ENCODE assay signal across 5 worm cellular contexts in genomic region chrII:1386478-1386877, ce11.
A peak's percentile ranks its signal among the peaks of the same experiment; 100 is the strongest.
TF ChIP-seq lines count a peak whose summit lies in the region.

Gene aat-7 (plus strand): TSS chrII:1386870.

TF ChIP-seq in whole organism, L1 larva, 84 proteins besides CTCF, POLR2A, EP300 and RAD21:
- TF ChIP-seq elt-2 (tag; optimal IDR thresholded peaks at IDR 0.05; lab: Kevin White, UChicago) = peak; percentile 89
- TF ChIP-seq C04F5.9 (tag; optimal IDR thresholded peaks at IDR 0.05; lab: Kevin White, UChicago) = no peak
- TF ChIP-seq nhr-85 (tag; lab: Kevin White, UChicago) = no peak
- no peak for TF ChIP-seq ceh-82 (tag; optimal IDR thresholded peaks at IDR 0.05; lab: Kevin White, UChicago)
- no peak for TF ChIP-seq irx-1 (tag; optimal IDR thresholded peaks at IDR 0.05; lab: Kevin White, UChicago)
- TF ChIP-seq nhr-84 (tag; optimal IDR thresholded peaks at IDR 0.05; lab: Kevin White, UChicago) = no peak
- peak; percentile 3 for TF ChIP-seq nhr-90 (tag; optimal IDR thresholded peaks at IDR 0.05; lab: Kevin White, UChicago; ENCODE audit: poor library complexity)
- peak; percentile 74 for TF ChIP-seq pqm-1 (tag; optimal IDR thresholded peaks at IDR 0.05; lab: Kevin White, UChicago)
- no peak for TF ChIP-seq lin-13 (GFP tag; optimal IDR thresholded peaks at IDR 0.05; lab: Kevin White, UChicago)
- no peak for TF ChIP-seq grh-1 (GFP tag; IDR thresholded peaks at IDR 0.05; lab: Robert Waterston, UW)
- no peak for TF ChIP-seq hlh-17 (GFP tag; optimal IDR thresholded peaks at IDR 0.05; lab: Kevin White, UChicago; ENCODE audit: borderline replicate concordance)
- no peak for TF ChIP-seq egl-27 (tag; optimal IDR thresholded peaks at IDR 0.05; lab: Kevin White, UChicago)
TF ChIP-seq in whole organism, L1 larva: peak in this region for 3.

TF ChIP-seq in whole organism, L2 larva, 48 proteins besides CTCF, POLR2A, EP300 and RAD21:
- TF ChIP-seq fos-1 (tag; optimal IDR thresholded peaks at IDR 0.05; lab: Kevin White, UChicago) (peak; percentile 85), Y55F3AM.14 (GFP tag; optimal IDR thresholded peaks at IDR 0.05; lab: Kevin White, UChicago) (no peak), mbf-1 (tag; optimal IDR thresholded peaks at IDR 0.05; lab: Kevin White, UChicago) (no peak), nhr-237 (tag; optimal IDR thresholded peaks at IDR 0.05; lab: Kevin White, UChicago) (no peak), ama-1 (optimal IDR thresholded peaks at IDR 0.05; lab: Kevin White, UChicago) (no peak), nhr-10 (tag; optimal IDR thresholded peaks at IDR 0.05; lab: Kevin White, UChicago) (no peak), blmp-1 (tag; optimal IDR thresholded peaks at IDR 0.05; lab: Kevin White, UChicago; ENCODE audit: insufficient read depth) (peak; percentile 29), ceh-16 (tag; optimal IDR thresholded peaks at IDR 0.05; lab: Kevin White, UChicago) (no peak), ztf-1 (GFP tag; conservative IDR thresholded peaks at IDR 0.05; lab: Robert Waterston, UW) (no peak), sem-4 (tag; optimal IDR thresholded peaks at IDR 0.05; lab: Kevin White, UChicago) (no peak), ZK546.5 (tag; optimal IDR thresholded peaks at IDR 0.05; lab: Kevin White, UChicago) (no peak), nhr-77 (tag; optimal IDR thresholded peaks at IDR 0.05; lab: Kevin White, UChicago) (no peak)
TF ChIP-seq in whole organism, L2 larva: peak in this region for 2.

TF ChIP-seq in whole organism, L3 larva, 47 proteins besides CTCF, POLR2A, EP300 and RAD21:
- TF ChIP-seq ceh-9 (tag; optimal IDR thresholded peaks at IDR 0.05; lab: Kevin White, UChicago) (no peak), egl-5 (tag; optimal IDR thresholded peaks at IDR 0.05; lab: Kevin White, UChicago) (no peak), elt-2 (tag; optimal IDR thresholded peaks at IDR 0.05; lab: Kevin White, UChicago) (peak; percentile 92), R02D3.7 (tag; optimal IDR thresholded peaks at IDR 0.05; lab: Kevin White, UChicago) (no peak), daf-12 (tag; optimal IDR thresholded peaks at IDR 0.05; lab: Kevin White, UChicago) (no peak), eor-1 (tag; optimal IDR thresholded peaks at IDR 0.05; lab: Kevin White, UChicago) (no peak), jun-1 (tag; optimal IDR thresholded peaks at IDR 0.05; lab: Kevin White, UChicago) (peak; percentile 11), pqm-1 (tag; optimal IDR thresholded peaks at IDR 0.05; lab: Kevin White, UChicago) (peak; percentile 70), tbx-2 (tag; optimal IDR thresholded peaks at IDR 0.05; lab: Kevin White, UChicago) (no peak)

TF ChIP-seq in whole organism, L4 larva, 104 proteins besides CTCF, POLR2A, EP300 and RAD21:
- TF ChIP-seq ces-1 (GFP tag; optimal IDR thresholded peaks at IDR 0.05; lab: Kevin White, UChicago) (no peak), saeg-2 (GFP tag; IDR thresholded peaks at IDR 0.05; lab: Robert Waterston, UW) (no peak), php-3 (GFP tag; IDR thresholded peaks at IDR 0.05; lab: Robert Waterston, UW) (peak; percentile 74; the same call in 1 of the 2 replicates), nhr-11 (tag; optimal IDR thresholded peaks at IDR 0.05; lab: Kevin White, UChicago) (no peak), hlh-11 (tag; optimal IDR thresholded peaks at IDR 0.05; lab: Kevin White, UChicago) (peak; percentile 55), nhr-25 (tag; optimal IDR thresholded peaks at IDR 0.05; lab: Kevin White, UChicago; ENCODE audit: borderline replicate concordance, insufficient read depth) (no peak), dmd-6 (GFP tag; IDR thresholded peaks at IDR 0.05; lab: Robert Waterston, UW) (peak; percentile 87), F49E8.2 (tag; optimal IDR thresholded peaks at IDR 0.05; lab: Kevin White, UChicago; ENCODE audit: borderline replicate concordance) (no peak), pqm-1 (tag; optimal IDR thresholded peaks at IDR 0.05; lab: Kevin White, UChicago) (peak; percentile 79), nhr-28 (tag; optimal IDR thresholded peaks at IDR 0.05; lab: Kevin White, UChicago) (peak; percentile 83), F37D6.2 (tag; optimal IDR thresholded peaks at IDR 0.05; lab: Kevin White, UChicago) (no peak), snpc-1.2 (GFP tag; IDR thresholded peaks at IDR 0.05; lab: Robert Waterston, UW) (no peak), nhr-77 (tag; optimal IDR thresholded peaks at IDR 0.05; lab: Kevin White, UChicago) (peak; percentile 37), lin-39 (tag; optimal IDR thresholded peaks at IDR 0.05; lab: Kevin White, UChicago) (no peak), madf-5 (GFP tag; IDR thresholded peaks at IDR 0.05; lab: Robert Waterston, UW) (no peak), egl-43 (GFP tag; IDR thresholded peaks at IDR 0.05; lab: Robert Waterston, UW) (no peak)
TF ChIP-seq in whole organism, L4 larva: peak in this region for 6.

TF ChIP-seq in whole organism, young adult, 124 proteins besides CTCF, POLR2A, EP300 and RAD21:
- TF ChIP-seq unc-130 (GFP tag; optimal IDR thresholded peaks at IDR 0.05; lab: Kevin White, UChicago) (no peak), T07F8.4 (tag; optimal IDR thresholded peaks at IDR 0.05; lab: Kevin White, UChicago) (no peak), ceh-27 (GFP tag; optimal IDR thresholded peaks at IDR 0.05; lab: Kevin White, UChicago) (no peak), nhr-27 (tag; optimal IDR thresholded peaks at IDR 0.05; lab: Kevin White, UChicago) (no peak), F49E8.2 (tag; optimal IDR thresholded peaks at IDR 0.05; lab: Kevin White, UChicago; ENCODE audit: insufficient read depth) (no peak), nhr-80 (tag; optimal IDR thresholded peaks at IDR 0.05; lab: Kevin White, UChicago) (peak; percentile 90), rpc-1 (optimal IDR thresholded peaks at IDR 0.05; lab: Kevin White, UChicago) (no peak), rpc-1 (tag; optimal IDR thresholded peaks at IDR 0.05; lab: Kevin White, UChicago) (no peak), ztf-18 (tag; optimal IDR thresholded peaks at IDR 0.05; lab: Kevin White, UChicago) (no peak)
